Worm (Caenorhabditis elegans) whole organism, L2 larva: ENCODE results near the gene ZK1236.9.
A peak's percentile ranks its signal among the peaks of the same experiment; 100 is the strongest.

ENCODE experiments used
- C34F6.9 ChIP-seq: fragments of 150-350 bp; optimal IDR thresholded peaks from 2 replicates; lab custom pipeline; 2014; ENCODE audit warnings: missing biosample characterization, missing genetic modification characterization
- F13H6.1 ChIP-seq: sonication (generic microtip); optimal IDR thresholded peaks from 2 replicates; lab custom pipeline; 2016; ENCODE audit warnings: missing genetic modification characterization, missing compliant biosample characterization
- R02D3.7 ChIP-seq: fragments of 150-350 bp; optimal IDR thresholded peaks from 2 replicates; lab custom pipeline; 2014; ENCODE audit warnings: missing biosample characterization, missing genetic modification characterization
- Y55F3AM.14 ChIP-seq: fragments of 200-800 bp; sonication (Bioruptor generic); optimal IDR thresholded peaks from 2 replicates; lab custom pipeline; 2018; ENCODE audit warnings: mild to moderate bottlenecking, missing genetic modification characterization, missing compliant biosample characterization
- ZK546.5 ChIP-seq: sonication (generic microtip); optimal IDR thresholded peaks from 2 replicates; lab custom pipeline; 2017; ENCODE audit warnings: missing biosample characterization, missing genetic modification characterization
- alr-1 ChIP-seq: fragments of 150-350 bp; optimal IDR thresholded peaks from 2 replicates; lab custom pipeline; 2014; ENCODE audit warnings: missing biosample characterization, missing genetic modification characterization
- aly-2 ChIP-seq: fragments of 150-350 bp; optimal IDR thresholded peaks from 2 replicates; lab custom pipeline; 2014; ENCODE audit warnings: missing biosample characterization, missing genetic modification characterization
- ama-1 ChIP-seq: fragments of 150-350 bp; optimal IDR thresholded peaks from 2 replicates; lab custom pipeline; 2018; ENCODE audit warnings: inconsistent platforms
- ceh-16 ChIP-seq: fragments of 150-350 bp; optimal IDR thresholded peaks from 2 replicates; lab custom pipeline; 2014; ENCODE audit warnings: missing biosample characterization, missing genetic modification characterization
- ceh-82 ChIP-seq: fragments of 150-350 bp; optimal IDR thresholded peaks from 2 replicates; lab custom pipeline; 2014; ENCODE audit warnings: missing biosample characterization, missing genetic modification characterization
- crh-2 ChIP-seq: sonication (generic microtip); optimal IDR thresholded peaks from 2 replicates; lab custom pipeline; 2017; ENCODE audit warnings: missing biosample characterization, missing genetic modification characterization
- dmd-4 ChIP-seq: sonication (generic microtip); optimal IDR thresholded peaks from 2 replicates; lab custom pipeline; 2017; ENCODE audit warnings: missing biosample characterization, missing genetic modification characterization
- egl-27 ChIP-seq: sonication (generic microtip); optimal IDR thresholded peaks from 3 replicates; lab custom pipeline; 2017; ENCODE audit warnings: missing biosample characterization, missing genetic modification reagents, missing genetic modification characterization
- elt-1 ChIP-seq: fragments of 150-350 bp; optimal IDR thresholded peaks from 2 replicates; lab custom pipeline; 2014; ENCODE audit warnings: missing biosample characterization, missing genetic modification characterization
- elt-3 ChIP-seq: sonication (generic microtip); optimal IDR thresholded peaks from 2 replicates; lab custom pipeline; 2017; ENCODE audit warnings: missing biosample characterization, missing genetic modification characterization
- fos-1 ChIP-seq: fragments of 150-350 bp; optimal IDR thresholded peaks from 2 replicates; lab custom pipeline; 2014; ENCODE audit warnings: missing biosample characterization, missing genetic modification characterization
- gmeb-1 ChIP-seq: fragments of 150-350 bp; optimal IDR thresholded peaks from 2 replicates; lab custom pipeline; 2014; ENCODE audit warnings: missing biosample characterization, missing genetic modification characterization
- lin-11 ChIP-seq: fragments of 150-350 bp; sonication (generic microtip); optimal IDR thresholded peaks from 2 replicates; lab custom pipeline; 2014; ENCODE audit warnings: missing biosample characterization, missing genetic modification characterization, inconsistent platforms, mixed read lengths
- lin-13 ChIP-seq: fragments of 150-350 bp; optimal IDR thresholded peaks from 2 replicates; lab custom pipeline; 2014; ENCODE audit warnings: missing biosample characterization, missing genetic modification reagents, missing genetic modification characterization
- lsy-2 ChIP-seq, 2 experiments: fragments of 150-350 bp in 1 of 2; sonication (generic microtip) in 1 of 2; optimal IDR thresholded peaks; 2 replicates each; lab custom pipeline; 2014 to 2017; ENCODE audit warnings: missing biosample characterization in 2 of 2, missing genetic modification characterization in 2 of 2
- mab-5 ChIP-seq: fragments of 150-350 bp; optimal IDR thresholded peaks from 2 replicates; lab custom pipeline; 2014; ENCODE audit warnings: missing biosample characterization, missing genetic modification characterization
- mbf-1 ChIP-seq: sonication (generic microtip); optimal IDR thresholded peaks from 2 replicates; lab custom pipeline; 2017; ENCODE audit warnings: missing biosample characterization, missing genetic modification characterization
- mdl-1 ChIP-seq, 2 experiments: fragments of 150-350 bp in 1 of 2; sonication (generic microtip) in 1 of 2; optimal IDR thresholded peaks; 2 replicates each; lab custom pipeline; 2017; ENCODE audit warnings: missing biosample characterization in 2 of 2, missing genetic modification characterization in 2 of 2
- nhr-10 ChIP-seq: sonication (generic microtip); optimal IDR thresholded peaks from 2 replicates; lab custom pipeline; 2017; ENCODE audit warnings: missing biosample characterization, missing genetic modification characterization
- nhr-21 ChIP-seq: fragments of 150-350 bp; optimal IDR thresholded peaks from 2 replicates; lab custom pipeline; 2014; ENCODE audit warnings: missing biosample characterization, missing genetic modification characterization
- nhr-6 ChIP-seq: fragments of 150-350 bp; optimal IDR thresholded peaks from 2 replicates; lab custom pipeline; 2014; ENCODE audit warnings: missing biosample characterization, missing genetic modification characterization
- nhr-77 ChIP-seq: fragments of 150-350 bp; optimal IDR thresholded peaks from 2 replicates; lab custom pipeline; 2014; ENCODE audit warnings: missing biosample characterization, missing genetic modification characterization
- sem-4 ChIP-seq: fragments of 150-350 bp; optimal IDR thresholded peaks from 2 replicates; lab custom pipeline; 2014; ENCODE audit warnings: missing biosample characterization, missing genetic modification reagents, missing genetic modification characterization
- skn-1 ChIP-seq: sonication (generic microtip); optimal IDR thresholded peaks from 2 replicates; lab custom pipeline; 2017; ENCODE audit warnings: missing biosample characterization, missing genetic modification characterization
- sma-9 ChIP-seq, 2 experiments: fragments of 150-350 bp in 1 of 2; sonication (generic microtip) in 1 of 2; optimal IDR thresholded peaks; 2 replicates each; lab custom pipeline; 2014 to 2016; ENCODE audit warnings: missing genetic modification characterization in 2 of 2, mild to moderate bottlenecking in 1 of 2, missing biosample characterization in 1 of 2, missing compliant biosample characterization in 1 of 2, missing genetic modification reagents in 1 of 2, moderate library complexity in 1 of 2
- snpc-4 ChIP-seq: fragments of 150-350 bp; optimal IDR thresholded peaks from 2 replicates; lab custom pipeline; 2014; ENCODE audit warnings: missing biosample characterization, missing genetic modification characterization
- unc-39 ChIP-seq: fragments of 150-350 bp; optimal IDR thresholded peaks from 2 replicates; lab custom pipeline; 2014; ENCODE audit warnings: missing biosample characterization, missing genetic modification characterization
- unc-55 ChIP-seq: fragments of 150-350 bp; sonication (generic microtip); optimal IDR thresholded peaks from 3 replicates; lab custom pipeline; 2014; ENCODE audit warnings: missing biosample characterization, missing genetic modification reagents, missing genetic modification characterization
- zag-1 ChIP-seq: fragments of 150-350 bp; optimal IDR thresholded peaks from 2 replicates; lab custom pipeline; 2014; ENCODE audit warnings: missing biosample characterization, missing genetic modification characterization
- ztf-1 ChIP-seq: fragments of 200-800 bp; sonication (Bioruptor generic); conservative IDR thresholded peaks from 2 replicates; pipeline ENCODE4 v1.3.6; 2022; ENCODE audit warnings: missing genetic modification characterization, missing compliant biosample characterization

Gene ZK1236.9

DNA sequence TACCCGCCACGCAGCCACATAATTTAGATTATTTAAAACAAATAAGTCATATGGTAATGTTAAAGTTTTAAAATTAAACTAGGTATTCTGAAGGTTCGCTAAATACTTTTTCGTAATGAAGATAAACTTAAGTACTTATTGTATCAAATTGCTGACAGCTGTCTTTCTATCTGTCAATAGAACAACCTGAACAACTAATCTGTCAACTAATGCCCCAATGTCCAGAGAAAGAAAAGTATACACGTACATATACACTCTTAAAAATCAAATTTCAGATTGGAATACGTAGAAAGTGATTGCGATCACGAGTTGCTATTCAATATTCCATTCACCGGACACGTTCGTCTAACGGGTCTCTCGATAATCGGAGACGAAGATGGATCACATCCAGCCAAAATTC is 24.2 kb downstream of the ZK1236.9 start:
- TF ChIP-seq mdl-1 (tag; optimal IDR thresholded peaks at IDR 0.05; lab: Kevin White, UChicago) (no peak), Y55F3AM.14 (GFP tag; lab: Kevin White, UChicago) (no peak), ceh-16 (tag; lab: Kevin White, UChicago) (no peak), snpc-4 (tag; lab: Kevin White, UChicago) (no peak), crh-2 (tag; lab: Kevin White, UChicago) (no peak), R02D3.7 (no peak), ama-1 (lab: Kevin White, UChicago) (no peak), unc-39 (tag; lab: Kevin White, UChicago) (no peak), aly-2 (tag; lab: Kevin White, UChicago) (no peak), mab-5 (no peak)

DNA sequence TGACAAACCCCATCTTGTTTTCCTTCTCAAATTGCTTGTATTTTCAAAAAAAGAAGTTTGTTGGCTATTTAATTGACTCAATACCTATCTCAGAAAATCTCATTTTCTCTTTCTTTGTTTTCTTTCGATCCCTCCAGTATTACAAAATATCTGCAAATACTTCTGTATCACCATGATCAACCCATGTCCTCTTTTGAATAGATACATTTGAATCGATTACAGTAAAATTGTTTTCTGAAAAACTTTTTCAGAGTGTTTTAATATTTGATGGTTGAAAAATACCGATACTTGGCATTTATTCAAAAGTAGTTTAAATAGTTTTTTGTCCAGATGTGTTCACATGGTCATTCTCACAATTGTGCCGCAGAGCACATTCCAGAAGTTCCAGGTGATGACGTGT is 25.8 kb downstream of the ZK1236.9 start, which contains the start of gene ZK353.9:
Gene ZK353.9, plus strand, starts transcription at position 331 of the 400 bp plus-strand sequence.
- TF ChIP-seq ama-1 (lab: Kevin White, UChicago) (no peak), ZK546.5 (tag; lab: Kevin White, UChicago) (no peak), crh-2 (tag; lab: Kevin White, UChicago) (no peak), dmd-4 (tag; lab: Kevin White, UChicago) (no peak), nhr-6 (no peak), elt-3 (tag; lab: Kevin White, UChicago) (no peak), unc-39 (tag; lab: Kevin White, UChicago) (no peak), Y55F3AM.14 (GFP tag; lab: Kevin White, UChicago) (no peak), mbf-1 (tag; lab: Kevin White, UChicago) (no peak), zag-1 (tag; lab: Kevin White, UChicago) (no peak), fos-1 (tag; lab: Kevin White, UChicago) (no peak), unc-55 (GFP tag; lab: Kevin White, UChicago) (no peak), lin-13 (GFP tag; lab: Kevin White, UChicago) (no peak), lin-11 (tag; lab: Kevin White, UChicago) (no peak), nhr-77 (tag; lab: Kevin White, UChicago) (no peak), mdl-1 (tag; optimal IDR thresholded peaks at IDR 0.05; lab: Kevin White, UChicago) (no peak), snpc-4 (tag; lab: Kevin White, UChicago) (no peak), nhr-10 (tag; lab: Kevin White, UChicago) (no peak)

DNA sequence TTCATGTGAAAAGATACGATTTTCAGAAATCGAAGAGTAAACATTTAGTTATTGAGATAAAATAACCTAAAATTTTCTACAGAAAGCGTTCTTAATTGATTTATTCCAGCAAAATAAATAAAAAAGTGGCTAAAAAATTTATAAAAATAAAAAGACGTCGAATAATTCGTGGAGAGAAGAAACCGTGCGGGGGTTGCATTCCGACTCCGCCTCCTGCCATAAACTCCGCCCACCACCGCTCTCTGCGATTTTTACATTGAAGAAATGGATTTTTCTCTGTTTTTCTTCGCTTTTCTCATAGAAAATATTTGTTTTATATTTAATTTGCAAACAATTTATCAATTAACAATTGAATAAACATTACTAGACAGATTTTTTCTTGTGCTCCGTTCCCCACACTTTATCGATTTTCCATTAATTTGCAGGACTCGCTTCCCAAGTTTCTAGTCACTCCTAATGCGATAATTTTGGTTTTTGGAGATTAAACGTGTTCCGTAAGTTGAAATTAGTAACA is 29.5 kb downstream of the ZK1236.9 start, which contains the start of the genes ubxn-4 and cyy-1:
Gene ubxn-4, minus strand, starts transcription at position 114 of the 514 bp plus-strand sequence.
Gene cyy-1, plus strand, starts transcription at position 426 of the 514 bp plus-strand sequence.
- TF ChIP-seq unc-39 (tag; lab: Kevin White, UChicago): no peak
- TF ChIP-seq C34F6.9 (tag; lab: Kevin White, UChicago): no peak
- TF ChIP-seq ztf-1 (GFP tag; lab: Robert Waterston, UW): no peak
- no peak for TF ChIP-seq alr-1
- peak; percentile 38 for TF ChIP-seq unc-55 (GFP tag; lab: Kevin White, UChicago)
- no peak for TF ChIP-seq ceh-82 (tag; lab: Kevin White, UChicago)
- no peak for TF ChIP-seq R02D3.7
- peak in 1 of 2 experiments; percentile 11 for TF ChIP-seq lsy-2 (tag; optimal IDR thresholded peaks at IDR 0.05; lab: Kevin White, UChicago)
- no peak for TF ChIP-seq zag-1 (tag; lab: Kevin White, UChicago)
- no peak for TF ChIP-seq fos-1 (tag; lab: Kevin White, UChicago)
- TF ChIP-seq gmeb-1 (tag; lab: Kevin White, UChicago): no peak
- TF ChIP-seq nhr-21 (tag; lab: Kevin White, UChicago): no peak

DNA sequence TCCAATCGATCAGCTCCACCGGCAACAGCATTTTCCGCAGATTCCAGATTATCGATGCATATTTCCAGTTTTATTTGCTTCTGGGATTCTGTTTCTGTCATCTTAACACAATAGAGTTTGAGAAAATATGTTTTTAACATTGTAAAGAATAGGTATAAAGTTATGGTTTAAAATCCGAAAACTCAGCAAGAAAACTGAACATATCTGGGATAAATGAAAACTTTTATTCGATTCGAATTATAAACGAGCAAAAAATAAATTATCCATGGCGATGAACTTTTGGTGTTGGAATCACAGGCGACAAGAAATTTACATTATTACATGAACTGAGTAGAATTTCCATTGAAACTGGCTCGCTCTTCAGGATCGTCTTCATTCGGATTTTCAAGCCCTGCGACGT is 31.5 kb downstream of the ZK1236.9 start, which contains the start of gene cutc-1:
Gene cutc-1, minus strand, starts transcription at position 101 of the 400 bp plus-strand sequence.
- TF ChIP-seq nhr-21 (tag; lab: Kevin White, UChicago) (no peak), zag-1 (tag; lab: Kevin White, UChicago) (no peak), sma-9 (GFP tag; optimal IDR thresholded peaks at IDR 0.05; lab: Kevin White, UChicago) (no peak), sma-9 (tag; optimal IDR thresholded peaks at IDR 0.05; lab: Kevin White, UChicago) (no peak), elt-1 (tag; lab: Kevin White, UChicago) (no peak), ceh-82 (tag; lab: Kevin White, UChicago) (no peak), skn-1 (tag; lab: Kevin White, UChicago) (no peak), F13H6.1 (tag; lab: Kevin White, UChicago) (no peak), egl-27 (tag; lab: Kevin White, UChicago) (no peak), lsy-2 (tag; optimal IDR thresholded peaks at IDR 0.05; lab: Kevin White, UChicago) (no peak), nhr-77 (tag; lab: Kevin White, UChicago) (no peak), lin-13 (GFP tag; lab: Kevin White, UChicago) (no peak), sem-4 (no peak)
